Worm (Caenorhabditis elegans) whole organism, young adult: ENCODE measurements around the gene F58A6.2.
"Not testable (repeated sequence)": the region's sequence is repeated elsewhere in the genome, so short reads cannot be mapped to it uniquely, and the experiment has no call there.

Experiments used
- B0035.1 ChIP-seq: sonication (generic microtip); optimal IDR thresholded peaks from 2 replicates; lab custom pipeline; 2016; ENCODE audit warnings: missing genetic modification characterization, mild to moderate bottlenecking, missing compliant biosample characterization, missing genotype, missing genetic modification reagents
- B0261.1 ChIP-seq: sonication (generic microtip); optimal IDR thresholded peaks from 2 replicates; lab custom pipeline; 2016; ENCODE audit warnings: mild to moderate bottlenecking, missing genetic modification characterization, moderate library complexity, missing compliant biosample characterization
- C17E4.6 ChIP-seq: fragments of 200-800 bp; sonication (Bioruptor generic); IDR thresholded peaks from 2 replicates; pipeline ENCODE4 v1.3.6; 2022; ENCODE audit warnings: missing genetic modification reagents, missing genetic modification characterization, missing compliant biosample characterization
- F39B2.1 ChIP-seq: fragments of 200-800 bp; sonication (Bioruptor generic); IDR thresholded peaks from 2 replicates; pipeline ENCODE4 v1.3.6; 2022; ENCODE audit warnings: missing genetic modification reagents, missing genetic modification characterization, missing compliant biosample characterization
- F49E8.2 ChIP-seq: sonication (generic microtip); optimal IDR thresholded peaks from 3 replicates; lab custom pipeline; 2017; ENCODE audit warnings: missing genetic modification characterization, mild to moderate bottlenecking, missing compliant biosample characterization, antibody characterized with exemption, moderate library complexity; ENCODE audit not compliant: insufficient read depth
- K12H6.12 ChIP-seq: fragments of 200-800 bp; sonication (Bioruptor generic); optimal IDR thresholded peaks from 2 replicates; lab custom pipeline; 2018; ENCODE audit warnings: mild to moderate bottlenecking, missing genetic modification characterization, missing compliant biosample characterization
- Y79H2A.3 ChIP-seq: fragments of 200-800 bp; sonication (Bioruptor generic); conservative IDR thresholded peaks from 2 replicates; pipeline ENCODE4 v1.3.6; 2022; ENCODE audit warnings: missing genetic modification reagents, missing genetic modification characterization, missing compliant biosample characterization
- athp-1 ChIP-seq: sonication (generic microtip); optimal IDR thresholded peaks from 2 replicates; lab custom pipeline; 2017; ENCODE audit warnings: mild to moderate bottlenecking, missing genetic modification characterization, missing compliant biosample characterization
- attf-6 ChIP-seq: fragments of 200-800 bp; sonication (Bioruptor generic); IDR thresholded peaks from 2 replicates; pipeline ENCODE4 v1.3.6; 2022; ENCODE audit warnings: missing genetic modification reagents, missing genetic modification characterization, missing compliant biosample characterization
- ccch-3 ChIP-seq: fragments of 200-800 bp; sonication (Bioruptor generic); optimal IDR thresholded peaks from 2 replicates; lab custom pipeline; 2018; ENCODE audit warnings: mild to moderate bottlenecking, missing genetic modification characterization, missing compliant biosample characterization
- cebp-1 ChIP-seq, 2 experiments: fragments of 200-800 bp in 1 of 2; sonication (Bioruptor generic) in 1 of 2; sonication (generic microtip) in 1 of 2; IDR thresholded peaks in 1 of 2; optimal IDR thresholded peaks in 1 of 2; 2 replicates each; pipeline versions ENCODE4 v1.3.6 to Lab custom; 2017 to 2022; ENCODE audit warnings: missing compliant biosample characterization in 2 of 2, missing genetic modification characterization in 2 of 2, mild to moderate bottlenecking in 1 of 2, missing genetic modification reagents in 1 of 2, moderate library complexity in 1 of 2
- ceh-58 ChIP-seq: fragments of 200-800 bp; sonication (Bioruptor generic); IDR thresholded peaks from 2 replicates; pipeline ENCODE4 v1.3.6; 2022; ENCODE audit warnings: missing genetic modification characterization, missing compliant biosample characterization
- dpff-1 ChIP-seq: sonication (generic microtip); optimal IDR thresholded peaks from 2 replicates; lab custom pipeline; 2017; ENCODE audit warnings: mild to moderate bottlenecking, missing genetic modification characterization, missing compliant biosample characterization
- gei-17 ChIP-seq: fragments of 200-800 bp; sonication (Bioruptor generic); optimal IDR thresholded peaks from 2 replicates; lab custom pipeline; 2018; ENCODE audit warnings: mild to moderate bottlenecking, missing genetic modification characterization, missing compliant biosample characterization
- hlh-26 ChIP-seq: fragments of 200-800 bp; sonication (Bioruptor generic); conservative IDR thresholded peaks from 2 replicates; pipeline ENCODE4 v1.3.6; 2022; ENCODE audit warnings: missing genetic modification reagents, missing genetic modification characterization, missing compliant biosample characterization
- hmg-1.2 ChIP-seq: fragments of 200-800 bp; sonication (Bioruptor generic); IDR thresholded peaks from 2 replicates; pipeline ENCODE4 v1.3.6; 2022; ENCODE audit warnings: missing genetic modification reagents, missing genetic modification characterization, missing compliant biosample characterization
- hmg-20 ChIP-seq: fragments of 200-800 bp; sonication (Bioruptor generic); IDR thresholded peaks from 2 replicates; pipeline ENCODE4 v1.3.6; 2022; ENCODE audit warnings: missing genetic modification reagents, missing genetic modification characterization, missing compliant biosample characterization
- let-526 ChIP-seq: fragments of 200-800 bp; sonication (Bioruptor generic); IDR thresholded peaks from 2 replicates; pipeline ENCODE4 v1.3.6; 2022; ENCODE audit warnings: missing genetic modification reagents, missing genetic modification characterization, missing compliant biosample characterization
- lin-26 ChIP-seq: fragments of 200-800 bp; sonication (Bioruptor generic); IDR thresholded peaks from 2 replicates; pipeline ENCODE4 v1.3.6; 2022; ENCODE audit warnings: missing genetic modification reagents, missing genetic modification characterization, missing compliant biosample characterization
- lin-40 ChIP-seq: sonication (generic microtip); optimal IDR thresholded peaks from 2 replicates; lab custom pipeline; 2016; ENCODE audit warnings: missing genetic modification characterization, mild to moderate bottlenecking, missing compliant biosample characterization, missing genotype, missing genetic modification reagents
- lir-1 ChIP-seq: fragments of 200-800 bp; sonication (Bioruptor generic); conservative IDR thresholded peaks from 2 replicates; pipeline ENCODE4 v1.3.6; 2022; ENCODE audit warnings: missing genetic modification reagents, missing genetic modification characterization, missing compliant biosample characterization
- madf-3 ChIP-seq: fragments of 200-800 bp; sonication (Bioruptor generic); IDR thresholded peaks from 2 replicates; pipeline ENCODE4 v1.3.6; 2022; ENCODE audit warnings: missing genetic modification reagents, missing genetic modification characterization, missing compliant biosample characterization
- madf-8 ChIP-seq: fragments of 200-800 bp; sonication (Bioruptor generic); conservative IDR thresholded peaks from 2 replicates; pipeline ENCODE4 v1.3.6; 2022; ENCODE audit warnings: missing genetic modification reagents, missing genetic modification characterization, missing compliant biosample characterization
- nhr-120 ChIP-seq: fragments of 200-800 bp; sonication (Bioruptor generic); IDR thresholded peaks from 2 replicates; pipeline ENCODE4 v1.3.6; 2022; ENCODE audit warnings: missing genetic modification characterization, missing compliant biosample characterization
- nhr-80 ChIP-seq: sonication (generic microtip); optimal IDR thresholded peaks from 2 replicates; lab custom pipeline; 2016; ENCODE audit warnings: missing genetic modification characterization, missing compliant biosample characterization
- pha-4 ChIP-seq: fragments of 150-350 bp; sonication (generic microtip); optimal IDR thresholded peaks from 2 replicates; lab custom pipeline; 2014; ENCODE audit warnings: missing biosample characterization, missing genetic modification reagents, missing genetic modification characterization
- repo-1 ChIP-seq: sonication (generic microtip); optimal IDR thresholded peaks from 2 replicates; lab custom pipeline; 2017; ENCODE audit warnings: mild to moderate bottlenecking, missing genetic modification characterization, missing compliant biosample characterization
- sea-2 ChIP-seq: fragments of 200-800 bp; sonication (Bioruptor generic); IDR thresholded peaks from 2 replicates; pipeline ENCODE4 v1.3.6; 2022; ENCODE audit warnings: missing genetic modification characterization, missing compliant biosample characterization
- snpc-3.4 ChIP-seq: sonication (generic microtip); optimal IDR thresholded peaks from 2 replicates; lab custom pipeline; 2017; ENCODE audit warnings: missing genetic modification characterization, mild to moderate bottlenecking, missing compliant biosample characterization, antibody characterized with exemption, moderate library complexity, missing genotype, missing genetic modification reagents
- tlf-1 ChIP-seq: fragments of 200-800 bp; sonication (Bioruptor generic); optimal IDR thresholded peaks from 2 replicates; lab custom pipeline; 2018; ENCODE audit warnings: mild to moderate bottlenecking, missing genetic modification characterization, missing compliant biosample characterization
- unc-62 ChIP-seq: fragments of 150-350 bp; optimal IDR thresholded peaks from 2 replicates; lab custom pipeline; 2014; ENCODE audit warnings: missing biosample characterization, missing genetic modification reagents, missing genetic modification characterization
- zim-3 ChIP-seq: sonication (generic microtip); optimal IDR thresholded peaks from 2 replicates; lab custom pipeline; 2017; ENCODE audit warnings: mild to moderate bottlenecking, missing genetic modification characterization, moderate library complexity, missing compliant biosample characterization
- ztf-22 ChIP-seq: fragments of 200-800 bp; sonication (Bioruptor generic); optimal IDR thresholded peaks from 2 replicates; lab custom pipeline; 2018; ENCODE audit warnings: mild to moderate bottlenecking, missing genetic modification characterization, moderate library complexity, missing compliant biosample characterization

Gene F58A6.2

ce11 chrII:5115235-5115634, 21.3 kb upstream of the F58A6.2 start, which contains the start of gene msp-74:
Gene msp-74 (minus strand): TSS chrII:5115335.
- not testable (repeated sequence) for TF ChIP-seq nhr-120 (GFP tag; lab: Robert Waterston, UW); attf-6; gei-17

ce11 chrII:5115733-5116132, 20.8 kb upstream of the F58A6.2 start, which contains the start of gene srsy-1:
Gene srsy-1 (plus strand): TSS chrII:5116033.
- TF ChIP-seq madf-3 (GFP tag; lab: Robert Waterston, UW): no peak
- TF ChIP-seq athp-1 (tag; lab: Kevin White, UChicago): no peak
- TF ChIP-seq hmg-1.2 (GFP tag; lab: Robert Waterston, UW): no peak
- no peak for TF ChIP-seq sea-2 (GFP tag; lab: Robert Waterston, UW)
- no peak for TF ChIP-seq hlh-26 (GFP tag; lab: Robert Waterston, UW)
- TF ChIP-seq ztf-22 (GFP tag; lab: Kevin White, UChicago): no peak
- no peak for TF ChIP-seq ceh-58 (GFP tag; lab: Robert Waterston, UW)
- no peak for TF ChIP-seq tlf-1
- TF ChIP-seq hmg-20: no peak
- TF ChIP-seq repo-1 (tag; lab: Kevin White, UChicago): no peak
- no peak for TF ChIP-seq zim-3 (tag; lab: Kevin White, UChicago)
- no peak for TF ChIP-seq cebp-1 (GFP tag; IDR thresholded peaks at IDR 0.05; lab: Robert Waterston, UW)
- no peak for TF ChIP-seq cebp-1 (tag; optimal IDR thresholded peaks at IDR 0.05; lab: Kevin White, UChicago)
- no peak for TF ChIP-seq unc-62 (GFP tag; lab: Kevin White, UChicago)
- TF ChIP-seq B0035.1 (tag; lab: Kevin White, UChicago): no peak
- no peak for TF ChIP-seq B0261.1 (tag; lab: Kevin White, UChicago)
- TF ChIP-seq gei-17: no peak

ce11 chrII:5120612-5121011, 15.9 kb upstream of the F58A6.2 start:
- TF ChIP-seq dpff-1 (tag; lab: Kevin White, UChicago) (no peak), pha-4 (tag; lab: Kevin White, UChicago) (no peak), Y79H2A.3 (no peak), lin-40 (tag; lab: Kevin White, UChicago) (no peak), C17E4.6 (GFP tag; lab: Robert Waterston, UW) (no peak), athp-1 (tag; lab: Kevin White, UChicago) (no peak), let-526 (no peak), snpc-3.4 (tag; lab: Kevin White, UChicago) (no peak), F49E8.2 (tag; lab: Kevin White, UChicago) (no peak), lir-1 (GFP tag; lab: Robert Waterston, UW) (no peak), ccch-3 (GFP tag; lab: Kevin White, UChicago) (no peak), ceh-58 (GFP tag; lab: Robert Waterston, UW) (no peak), madf-8 (no peak), K12H6.12 (tag; lab: Kevin White, UChicago) (no peak), lin-26 (GFP tag; lab: Robert Waterston, UW) (no peak)

ce11 chrII:5130081-5130480, 6.4 kb upstream of the F58A6.2 start, which contains the start of gene lgc-56:
Gene lgc-56 (plus strand): TSS chrII:5130381.
- TF ChIP-seq F39B2.1 (GFP tag; lab: Robert Waterston, UW): no peak
- no peak for TF ChIP-seq Y79H2A.3
- no peak for TF ChIP-seq nhr-80 (tag; lab: Kevin White, UChicago)
